Worm (Caenorhabditis elegans): ENCODE results near the gene T14G8.3.

T14G8.3 gene

ce11 chrX:12916418-12916817, 55.4 kb downstream of the T14G8.3 start:
- TF ChIP-seq Y67H2A.10 (GFP tag; conservative IDR thresholded peaks at IDR 0.05), result no peak
- TF ChIP-seq snpc-3.4 (tag; optimal IDR thresholded peaks at IDR 0.05), result no peak
- TF ChIP-seq ccch-3 (GFP tag; optimal IDR thresholded peaks at IDR 0.05), result no peak
- no peak for TF ChIP-seq lin-40 (tag; optimal IDR thresholded peaks at IDR 0.05)
- TF ChIP-seq aptf-3 (GFP tag; IDR thresholded peaks at IDR 0.05), result no peak
- no peak for TF ChIP-seq mes-4 (tag; optimal IDR thresholded peaks at IDR 0.05)
- no peak for TF ChIP-seq him-1 (tag; optimal IDR thresholded peaks at IDR 0.05)

DNA sequence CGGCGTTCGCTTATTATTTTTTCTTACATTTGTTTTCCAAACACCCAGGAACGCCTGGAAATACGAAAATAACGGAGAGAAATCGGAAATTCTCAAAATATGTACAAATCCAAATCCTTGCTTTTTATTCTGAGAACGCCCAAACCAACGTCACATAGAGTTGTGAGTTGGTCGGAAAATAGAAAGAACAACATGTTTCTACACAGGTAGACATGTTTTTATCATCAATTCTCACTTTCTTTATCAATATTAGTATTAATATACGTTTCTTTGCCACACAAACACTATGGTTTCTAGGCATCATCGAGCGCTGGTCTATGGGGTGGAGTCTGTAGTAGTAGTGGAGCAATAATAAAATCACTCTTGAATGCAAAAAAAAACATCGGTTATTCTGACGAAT, 57.4 kb downstream of the T14G8.3 start:
- no peak for TF ChIP-seq hmg-1.2 (GFP tag; IDR thresholded peaks at IDR 0.05)
- no peak for TF ChIP-seq lsl-1 (GFP tag; optimal IDR thresholded peaks at IDR 0.05)
- TF ChIP-seq lin-54 (GFP tag; optimal IDR thresholded peaks at IDR 0.05), result no peak
- TF ChIP-seq rec-8 (tag; optimal IDR thresholded peaks at IDR 0.05), result no peak
- no peak for TF ChIP-seq lin-35 (GFP tag; optimal IDR thresholded peaks at IDR 0.05)
- TF ChIP-seq rpc-1 (optimal IDR thresholded peaks at IDR 0.05), result no peak
- TF ChIP-seq rpc-1 (tag; optimal IDR thresholded peaks at IDR 0.05), result no peak
- TF ChIP-seq ztf-22 (GFP tag; optimal IDR thresholded peaks at IDR 0.05), result no peak
- no peak for TF ChIP-seq nhr-27 (tag; optimal IDR thresholded peaks at IDR 0.05)
- TF ChIP-seq F52B5.7 (tag; optimal IDR thresholded peaks at IDR 0.05), result no peak
- TF ChIP-seq nhr-80 (tag; optimal IDR thresholded peaks at IDR 0.05), result no peak
- TF ChIP-seq F33H1.4 (GFP tag; IDR thresholded peaks at IDR 0.05), result no peak
- TF ChIP-seq dox-1 (GFP tag; IDR thresholded peaks at IDR 0.05), result no peak
- no peak for TF ChIP-seq dpl-1 (GFP tag; optimal IDR thresholded peaks at IDR 0.05)
- TF ChIP-seq madf-3 (GFP tag; IDR thresholded peaks at IDR 0.05), result no peak
- no peak for TF ChIP-seq lin-26 (GFP tag; IDR thresholded peaks at IDR 0.05)
- no peak for TF ChIP-seq egl-18 (GFP tag; IDR thresholded peaks at IDR 0.05)
